ENCODE assay signal across 1 fruit fly cellular context in the genomic region with DNA sequence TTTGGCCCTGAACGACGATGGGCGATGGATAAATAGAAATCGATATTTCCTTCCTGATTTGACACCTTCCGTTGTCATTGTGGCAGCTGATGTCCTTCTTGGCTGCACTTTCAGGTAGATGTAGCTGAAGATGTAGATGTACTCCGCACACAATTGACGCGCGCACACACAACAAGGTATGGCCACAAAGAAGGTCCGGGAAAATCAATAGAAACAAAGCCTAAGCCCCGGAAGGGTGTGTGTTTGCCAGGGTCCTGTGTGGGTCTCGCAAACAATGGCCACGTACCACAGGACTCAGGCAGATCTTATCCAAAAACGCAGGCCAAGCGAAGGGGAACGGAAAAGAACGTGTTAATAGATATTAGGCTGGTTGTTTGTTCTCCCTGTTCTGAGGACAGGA.
TF ChIP-seq lines count a peak whose summit lies in the region.

No protein-coding gene starts in this region.

TF ChIP-seq in whole organism, embryonic, 481 proteins besides CTCF, POLR2A, EP300 and RAD21 (continued from another document):
- TF ChIP-seq pho (GFP tag; optimal IDR thresholded peaks at IDR 0.05; lab: Kevin White, UChicago) (no peak), CG30403 (GFP tag; optimal IDR thresholded peaks at IDR 0.05; lab: Kevin White, UChicago) (no peak), CG4617 (GFP tag; optimal IDR thresholded peaks at IDR 0.05; lab: Kevin White, UChicago; ENCODE audit: borderline replicate concordance) (no peak), CG8359 (GFP tag; optimal IDR thresholded peaks at IDR 0.05; lab: Kevin White, UChicago; ENCODE audit: borderline replicate concordance) (no peak), HLHmδ (GFP tag; optimal IDR thresholded peaks at IDR 0.05; lab: Kevin White, UChicago) (peak; percentile 22), NFAT (GFP tag; IDR thresholded peaks at IDR 0.05; lab: Robert Waterston, UW) (no peak), CG9727 (GFP tag; optimal IDR thresholded peaks at IDR 0.05; lab: Kevin White, UChicago) (no peak), cato (GFP tag; optimal IDR thresholded peaks at IDR 0.05; lab: Kevin White, UChicago; ENCODE audit: borderline replicate concordance) (no peak), Sry-β (GFP tag; optimal IDR thresholded peaks at IDR 0.05; lab: Kevin White, UChicago) (no peak), tll (GFP tag; optimal IDR thresholded peaks at IDR 0.05; lab: Kevin White, UChicago) (peak in 1 of 2 experiments; percentile 87), CG3065 (GFP tag; optimal IDR thresholded peaks at IDR 0.05; lab: Kevin White, UChicago) (no peak), CG12942 (GFP tag; optimal IDR thresholded peaks at IDR 0.05; lab: Kevin White, UChicago) (no peak), Elba2 (GFP tag; optimal IDR thresholded peaks at IDR 0.05; lab: Kevin White, UChicago) (no peak), Ssrp (tag; optimal IDR thresholded peaks at IDR 0.05; lab: Kevin White, UChicago) (no peak), Kr (GFP tag; optimal IDR thresholded peaks at IDR 0.05; lab: Kevin White, UChicago) (peak; percentile 89), Six4 (GFP tag; optimal IDR thresholded peaks at IDR 0.05; lab: Kevin White, UChicago) (no peak), pros (GFP tag; optimal IDR thresholded peaks at IDR 0.05; lab: Kevin White, UChicago) (peak; percentile 71), Taf1 (GFP tag; IDR thresholded peaks at IDR 0.05; lab: Robert Waterston, UW) (no peak), en (GFP tag; optimal IDR thresholded peaks at IDR 0.05; lab: Kevin White, UChicago) (no peak), CG10321 (GFP tag; IDR thresholded peaks at IDR 0.05; lab: Robert Waterston, UW) (no peak), pum (GFP tag; optimal IDR thresholded peaks at IDR 0.05; lab: Kevin White, UChicago) (no peak), CG7271 (tag; optimal IDR thresholded peaks at IDR 0.05; lab: Kevin White, UChicago) (peak; percentile 50), CG2199 (GFP tag; IDR thresholded peaks at IDR 0.05; lab: Robert Waterston, UW) (no peak), ttk (GFP tag; IDR thresholded peaks at IDR 0.05; lab: Robert Waterston, UW) (no peak), gro (GFP tag; optimal IDR thresholded peaks at IDR 0.05; lab: Kevin White, UChicago) (no peak), CG5180 (GFP tag; optimal IDR thresholded peaks at IDR 0.05; lab: Kevin White, UChicago) (no peak), CG15479 (GFP tag; optimal IDR thresholded peaks at IDR 0.05; lab: Kevin White, UChicago) (peak; percentile 77), Med (GFP tag; lab: Kevin White, UChicago) (peak; percentile 1), fd102C (GFP tag; optimal IDR thresholded peaks at IDR 0.05; lab: Kevin White, UChicago) (peak; percentile 19), Neu2 (GFP tag; optimal IDR thresholded peaks at IDR 0.05; lab: Kevin White, UChicago; ENCODE audit: borderline replicate concordance) (no peak), Pdp1 (GFP tag; optimal IDR thresholded peaks at IDR 0.05; lab: Kevin White, UChicago) (no peak), CG10979 (tag; optimal IDR thresholded peaks at IDR 0.05; lab: Kevin White, UChicago) (no peak), CG15696 (tag; optimal IDR thresholded peaks at IDR 0.05; lab: Kevin White, UChicago) (peak; percentile 51), CG5953 (GFP tag; IDR thresholded peaks at IDR 0.05; lab: Robert Waterston, UW) (no peak), D (optimal IDR thresholded peaks at IDR 0.05; lab: Kevin White, UChicago) (peak; percentile 99), D (GFP tag; optimal IDR thresholded peaks at IDR 0.05; lab: Kevin White, UChicago) (peak; percentile 34), CG13894 (tag; optimal IDR thresholded peaks at IDR 0.05; lab: Kevin White, UChicago) (peak; percentile 33), tgo (GFP tag; IDR thresholded peaks at IDR 0.05; lab: Robert Waterston, UW) (no peak), CG12299 (tag; optimal IDR thresholded peaks at IDR 0.05; lab: Kevin White, UChicago) (no peak), twi (tag; optimal IDR thresholded peaks at IDR 0.05; lab: Kevin White, UChicago) (peak; percentile 71)
